Fruit fly (Drosophila melanogaster) whole organism, embryonic: ENCODE measurements around the gene Eig71Eg.

Source experiments
- Adf1 ChIP-seq: fragments of 200-800 bp; sonication (Bioruptor generic); IDR thresholded peaks from 2 replicates; pipeline ENCODE4 v1.3.6; 2022; ENCODE audit warnings: missing biosample characterization, missing genetic modification characterization
- Bteb2 ChIP-seq: fragments of 200-800 bp; sonication (Bioruptor generic); optimal IDR thresholded peaks from 2 replicates; lab custom pipeline; 2016; ENCODE audit warnings: missing biosample characterization, missing genetic modification characterization
- CG1024 ChIP-seq: fragments of 200-800 bp; sonication (Bioruptor generic); IDR thresholded peaks from 2 replicates; pipeline ENCODE4 v1.3.6; 2022; ENCODE audit warnings: missing biosample characterization, missing genetic modification characterization
- CG10267 ChIP-seq: fragments of 200-800 bp; sonication (Bioruptor generic); optimal IDR thresholded peaks from 2 replicates; lab custom pipeline; 2018; ENCODE audit warnings: missing biosample characterization, mild to moderate bottlenecking, missing genetic modification characterization, moderate library complexity
- CG10462 ChIP-seq: fragments of 200-800 bp; sonication (Bioruptor generic); optimal IDR thresholded peaks from 2 replicates; lab custom pipeline; 2016; ENCODE audit warnings: missing biosample characterization, missing genetic modification characterization
- CG10959 ChIP-seq: fragments of 200-800 bp; sonication (Bioruptor generic); IDR thresholded peaks from 2 replicates; pipeline ENCODE4 v1.3.6; 2022; ENCODE audit warnings: missing biosample characterization, missing genetic modification characterization
- CG12071 ChIP-seq: fragments of 200-800 bp; sonication (Bioruptor generic); optimal IDR thresholded peaks from 3 replicates; lab custom pipeline; 2018; ENCODE audit warnings: missing biosample characterization, mild to moderate bottlenecking, missing genetic modification characterization
- CG12744 ChIP-seq: fragments of 200-800 bp; sonication (Bioruptor generic); optimal IDR thresholded peaks from 2 replicates; lab custom pipeline; 2016; ENCODE audit warnings: missing biosample characterization, missing genetic modification characterization
- CG15479 ChIP-seq: fragments of 200-800 bp; sonication (Bioruptor generic); optimal IDR thresholded peaks from 3 replicates; lab custom pipeline; 2019; ENCODE audit warnings: missing biosample characterization, mild to moderate bottlenecking, missing genetic modification characterization, moderate library complexity
- CG17385 ChIP-seq: fragments of 200-800 bp; sonication (Bioruptor generic); optimal IDR thresholded peaks from 3 replicates; lab custom pipeline; 2018; ENCODE audit warnings: missing biosample characterization, mild to moderate bottlenecking, missing genetic modification characterization
- CG17912 ChIP-seq: fragments of 200-800 bp; sonication (Bioruptor generic); optimal IDR thresholded peaks from 2 replicates; lab custom pipeline; 2018; ENCODE audit warnings: missing biosample characterization, mild to moderate bottlenecking, missing genetic modification characterization
- CG1832 ChIP-seq: fragments of 200-800 bp; sonication (Bioruptor generic); optimal IDR thresholded peaks from 2 replicates; lab custom pipeline; 2017; ENCODE audit warnings: missing biosample characterization, mild to moderate bottlenecking, missing genetic modification characterization, inconsistent platforms
- CG2120 ChIP-seq: fragments of 200-800 bp; sonication (Bioruptor generic); optimal IDR thresholded peaks from 3 replicates; lab custom pipeline; 2016; ENCODE audit warnings: missing biosample characterization, missing genetic modification characterization
- CG31388 ChIP-seq: fragments of 200-800 bp; sonication (Bioruptor generic); optimal IDR thresholded peaks from 2 replicates; lab custom pipeline; 2016; ENCODE audit warnings: missing biosample characterization, missing genetic modification characterization
- CG32767 ChIP-seq: fragments of 200-800 bp; sonication (Bioruptor generic); IDR thresholded peaks from 2 replicates; pipeline ENCODE4 v1.3.6; 2022; ENCODE audit warnings: missing biosample characterization, missing genetic modification characterization
- CG3281 ChIP-seq: fragments of 200-800 bp; sonication (Bioruptor generic); optimal IDR thresholded peaks from 3 replicates; lab custom pipeline; 2017; ENCODE audit warnings: missing biosample characterization, mild to moderate bottlenecking, missing genetic modification characterization
- CG43689 ChIP-seq: fragments of 200-800 bp; sonication (Bioruptor generic); IDR thresholded peaks from 2 replicates; pipeline ENCODE4 v1.3.6; 2022; ENCODE audit warnings: missing biosample characterization, missing genetic modification characterization
- CG7839 ChIP-seq: fragments of 200-800 bp; sonication (Bioruptor generic); optimal IDR thresholded peaks from 3 replicates; lab custom pipeline; 2018; ENCODE audit warnings: missing biosample characterization, mild to moderate bottlenecking, missing genetic modification characterization, moderate library complexity
- CG8290 ChIP-seq, 3 experiments: fragments of 200-800 bp; sonication (Bioruptor generic); optimal IDR thresholded peaks; 2 replicates each; lab custom pipeline; 2016 to 2019; ENCODE audit warnings: missing biosample characterization in 3 of 3, missing genetic modification characterization in 3 of 3, mild to moderate bottlenecking in 2 of 3, moderate library complexity in 1 of 3
- CG9609 ChIP-seq: fragments of 200-800 bp; sonication (Bioruptor generic); optimal IDR thresholded peaks from 3 replicates; lab custom pipeline; 2016; ENCODE audit warnings: missing biosample characterization, missing genetic modification characterization
- D ChIP-seq, 2 experiments: fragments of 200-800 bp in 1 of 2; fragments of >200 bp in 1 of 2; sonication (Bioruptor generic) in 1 of 2; optimal IDR thresholded peaks; 2 replicates in 1 of 2; 3 replicates in 1 of 2; lab custom pipeline; 2017; ENCODE audit warnings: mild to moderate bottlenecking in 1 of 2, missing biosample characterization in 1 of 2, missing genetic modification characterization in 1 of 2, missing genetic modification reagents in 1 of 2
- Dad ChIP-seq: fragments of 200-800 bp; sonication (Bioruptor generic); optimal IDR thresholded peaks from 3 replicates; lab custom pipeline; 2016; ENCODE audit warnings: missing biosample characterization, missing genetic modification characterization
- Dip3 ChIP-seq: fragments of 200-800 bp; sonication (Bioruptor generic); optimal IDR thresholded peaks from 3 replicates; lab custom pipeline; 2016; ENCODE audit warnings: missing biosample characterization, missing genetic modification characterization
- Ets97D ChIP-seq: fragments of 200-800 bp; sonication (Bioruptor generic); optimal IDR thresholded peaks from 3 replicates; lab custom pipeline; 2016; ENCODE audit warnings: missing biosample characterization, missing genetic modification characterization
- HHEX ChIP-seq: fragments of 200-800 bp; sonication (Bioruptor generic); optimal IDR thresholded peaks from 3 replicates; lab custom pipeline; 2017; ENCODE audit warnings: missing biosample characterization, mild to moderate bottlenecking, missing genetic modification characterization, missing genetic modification reagents
- HLH4C ChIP-seq: fragments of 200-800 bp; sonication (Bioruptor generic); IDR thresholded peaks from 3 replicates; pipeline ENCODE4 v1.3.6; 2022; ENCODE audit warnings: missing biosample characterization, missing genetic modification characterization; ENCODE audit not compliant: partially characterized antibody
- Hr39 ChIP-seq: fragments of >200 bp; optimal IDR thresholded peaks from 2 replicates; lab custom pipeline; 2017
- Hsf ChIP-seq: fragments of 200-800 bp; sonication (Bioruptor generic); optimal IDR thresholded peaks from 3 replicates; lab custom pipeline; 2016; ENCODE audit warnings: missing biosample characterization, missing genetic modification characterization
- Med ChIP-seq: fragments of 200-800 bp; sonication (Bioruptor generic); peaks from one replicate; lab custom pipeline; 2016; ENCODE audit warnings: missing biosample characterization, missing genetic modification characterization, mild to moderate bottlenecking, inconsistent platforms, moderate library complexity
- NK7.1 ChIP-seq: fragments of 200-800 bp; sonication (Bioruptor generic); optimal IDR thresholded peaks from 3 replicates; lab custom pipeline; 2016; ENCODE audit warnings: missing biosample characterization, missing genetic modification characterization
- NfI ChIP-seq: fragments of 200-800 bp; sonication (Bioruptor generic); optimal IDR thresholded peaks from 3 replicates; lab custom pipeline; 2018; ENCODE audit warnings: missing biosample characterization, mild to moderate bottlenecking, missing genetic modification characterization, moderate library complexity
- Oli ChIP-seq: fragments of 200-800 bp; sonication (Bioruptor generic); optimal IDR thresholded peaks from 2 replicates; lab custom pipeline; 2018; ENCODE audit warnings: missing biosample characterization, mild to moderate bottlenecking, missing genetic modification characterization, moderate library complexity
- Sin3A ChIP-seq: fragments of >200 bp; optimal IDR thresholded peaks from 2 replicates; lab custom pipeline; 2018
- Tbp ChIP-seq: fragments of >200 bp; optimal IDR thresholded peaks from 2 replicates; lab custom pipeline; 2018; ENCODE audit warnings: missing biosample characterization, missing genetic modification characterization
- Trl ChIP-seq, 3 experiments: fragments of >200 bp in 2 of 3; fragments of 200-800 bp in 1 of 3; sonication (Bioruptor generic) in 1 of 3; optimal IDR thresholded peaks; 2 replicates in 1 of 3; 3 replicates in 2 of 3; lab custom pipeline; 2016 to 2017; ENCODE audit warnings: missing biosample characterization in 1 of 3, missing genetic modification characterization in 1 of 3
- Xrp1 ChIP-seq: fragments of 200-800 bp; sonication (Bioruptor generic); IDR thresholded peaks from 2 replicates; pipeline ENCODE4 v1.3.6; 2022; ENCODE audit warnings: missing biosample characterization, missing genetic modification characterization
- abd-A ChIP-seq: fragments of 200-800 bp; sonication (Bioruptor generic); optimal IDR thresholded peaks from 3 replicates; lab custom pipeline; 2019; ENCODE audit warnings: missing biosample characterization, mild to moderate bottlenecking, missing genetic modification characterization, moderate library complexity
- bab2 ChIP-seq: fragments of 200-800 bp; sonication (Bioruptor generic); optimal IDR thresholded peaks from 2 replicates; lab custom pipeline; 2016; ENCODE audit warnings: missing biosample characterization, missing genetic modification characterization
- en ChIP-seq: fragments of 200-800 bp; sonication (Bioruptor generic); optimal IDR thresholded peaks from 2 replicates; lab custom pipeline; 2016; ENCODE audit warnings: missing biosample characterization, missing genetic modification characterization
- exex ChIP-seq: fragments of 200-800 bp; sonication (Bioruptor generic); optimal IDR thresholded peaks from 4 replicates; lab custom pipeline; 2018; ENCODE audit warnings: missing biosample characterization, mild to moderate bottlenecking, missing genetic modification characterization, moderate library complexity
- gcm2 ChIP-seq: fragments of 200-800 bp; sonication (Bioruptor generic); optimal IDR thresholded peaks from 2 replicates; lab custom pipeline; 2016; ENCODE audit warnings: missing biosample characterization, missing genetic modification characterization
- jing ChIP-seq: fragments of 200-800 bp; sonication (Bioruptor generic); optimal IDR thresholded peaks from 2 replicates; lab custom pipeline; 2018; ENCODE audit warnings: missing biosample characterization, mild to moderate bottlenecking, missing genetic modification characterization
- phol ChIP-seq: fragments of 200-800 bp; sonication (Bioruptor generic); optimal IDR thresholded peaks from 3 replicates; lab custom pipeline; 2018; ENCODE audit warnings: missing biosample characterization, mild to moderate bottlenecking, missing genetic modification characterization, moderate library complexity
- run ChIP-seq: fragments of 200-800 bp; sonication (Bioruptor generic); optimal IDR thresholded peaks from 3 replicates; lab custom pipeline; 2018; ENCODE audit warnings: missing biosample characterization, mild to moderate bottlenecking, missing genetic modification characterization
- stwl ChIP-seq: fragments of 200-800 bp; sonication (Bioruptor generic); optimal IDR thresholded peaks from 3 replicates; lab custom pipeline; 2018; ENCODE audit warnings: missing biosample characterization, mild to moderate bottlenecking, missing genetic modification characterization, moderate library complexity
- sug ChIP-seq: fragments of 200-800 bp; optimal IDR thresholded peaks from 2 replicates; lab custom pipeline; 2019; ENCODE audit warnings: missing biosample characterization, mild to moderate bottlenecking, missing genetic modification characterization, moderate library complexity
- trem ChIP-seq: fragments of 200-800 bp; optimal IDR thresholded peaks from 3 replicates; lab custom pipeline; 2019; ENCODE audit warnings: missing biosample characterization, mild to moderate bottlenecking, missing genetic modification characterization, moderate library complexity
- wek ChIP-seq: fragments of 200-800 bp; sonication (Bioruptor generic); optimal IDR thresholded peaks from 3 replicates; lab custom pipeline; 2018; ENCODE audit warnings: missing biosample characterization, mild to moderate bottlenecking, missing genetic modification characterization, moderate library complexity
- zfh2 ChIP-seq: fragments of 200-800 bp; sonication (Bioruptor generic); optimal IDR thresholded peaks from 2 replicates; lab custom pipeline; 2016; ENCODE audit warnings: missing biosample characterization, missing genetic modification characterization

Eig71Eg gene

DNA sequence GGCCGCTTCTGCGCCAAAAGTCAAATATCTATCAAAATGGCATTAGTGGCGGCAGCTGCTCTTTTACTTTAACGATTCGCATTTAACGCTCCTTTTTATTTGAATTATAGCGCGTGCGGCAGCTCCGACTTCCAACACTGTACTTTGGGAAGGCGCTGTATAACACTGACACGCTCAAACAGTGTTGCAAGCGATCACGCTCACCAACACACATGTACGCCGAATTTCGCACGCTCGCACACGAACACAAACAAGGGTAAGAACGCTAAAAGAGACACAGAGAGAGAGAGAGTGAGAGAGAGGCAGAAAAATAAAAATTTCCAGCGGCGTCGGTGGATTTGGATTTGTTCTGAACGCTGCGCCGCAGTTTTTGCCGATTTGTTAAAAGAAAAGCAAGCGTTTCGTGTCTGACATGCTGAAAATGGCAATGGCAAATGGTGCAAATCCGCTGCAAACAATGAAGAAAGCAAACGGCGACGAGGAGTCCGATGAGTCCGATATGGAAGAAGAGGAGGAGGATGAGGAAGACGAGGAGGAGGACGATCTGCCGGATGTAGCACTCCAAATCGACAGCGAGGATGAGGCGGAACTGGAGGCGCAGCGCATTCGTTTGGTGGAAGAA is 37.7 kb upstream of the Eig71Eg start, which contains the start of gene Phs (continued):
- TF ChIP-seq zfh2 (GFP tag; lab: Kevin White, UChicago) (peak; percentile 94), Dad (peak; percentile 90), CG2120 (GFP tag; lab: Kevin White, UChicago) (peak; percentile 93), Dip3 (GFP tag; lab: Kevin White, UChicago) (peak; percentile 89), CG10462 (GFP tag; lab: Kevin White, UChicago) (peak; percentile 19), Trl (optimal IDR thresholded peaks at IDR 0.05; lab: Kevin White, UChicago) (peak; percentile 90 to 92), Trl (GFP tag; optimal IDR thresholded peaks at IDR 0.05; lab: Kevin White, UChicago) (peak; percentile 92), CG15479 (GFP tag; lab: Kevin White, UChicago) (peak; percentile 20), bab2 (GFP tag; lab: Kevin White, UChicago) (peak; percentile 83), wek (GFP tag; lab: Kevin White, UChicago) (peak; percentile 52), Hsf (GFP tag; lab: Kevin White, UChicago) (peak; percentile 83), Hr39 (peak; percentile 72), abd-A (tag; lab: Kevin White, UChicago) (no peak), HLH4C (GFP tag; lab: Robert Waterston, UW) (0 out of 3 replicates have a peak, but pooled peaks have one; percentile 49), CG10267 (peak; percentile 100), phol (tag; lab: Kevin White, UChicago) (peak; percentile 57), Oli (tag; lab: Kevin White, UChicago) (peak; percentile 9), HHEX (GFP tag; lab: Kevin White, UChicago) (peak; percentile 76), Tbp (no peak), NfI (GFP tag; lab: Kevin White, UChicago) (peak; percentile 88), CG8290 (GFP tag; optimal IDR thresholded peaks at IDR 0.05; lab: Kevin White, UChicago) (peak; percentile 77), CG8290 (tag; optimal IDR thresholded peaks at IDR 0.05; lab: Kevin White, UChicago) (peak; percentile 68 to 94), CG9609 (GFP tag; lab: Kevin White, UChicago) (peak; percentile 91), stwl (peak; percentile 99), NK7.1 (GFP tag; lab: Kevin White, UChicago) (peak; percentile 80), CG17912 (GFP tag; lab: Kevin White, UChicago) (peak; percentile 81), gcm2 (GFP tag; lab: Kevin White, UChicago) (peak; percentile 43), Xrp1 (GFP tag; lab: Robert Waterston, UW) (peak; percentile 87), CG3281 (GFP tag; lab: Kevin White, UChicago) (peak; percentile 56), CG1832 (GFP tag; lab: Kevin White, UChicago) (no peak), trem (peak; percentile 66), CG31388 (GFP tag; lab: Kevin White, UChicago) (peak; percentile 44), sug (tag; lab: Kevin White, UChicago) (peak; percentile 59), D (optimal IDR thresholded peaks at IDR 0.05; lab: Kevin White, UChicago) (peak; percentile 28), D (GFP tag; optimal IDR thresholded peaks at IDR 0.05; lab: Kevin White, UChicago) (peak; percentile 67), Adf1 (GFP tag; lab: Robert Waterston, UW) (peak; percentile 35; the same call in 1 of the 2 replicates), Med (peak; percentile 99), CG43689 (GFP tag; lab: Robert Waterston, UW) (no peak), run (tag; lab: Kevin White, UChicago) (no peak), Sin3A (lab: Kevin White, UChicago) (peak; percentile 54), Ets97D (GFP tag; lab: Kevin White, UChicago) (peak; percentile 89), CG12744 (GFP tag; lab: Kevin White, UChicago) (peak; percentile 87), exex (tag; lab: Kevin White, UChicago) (no peak), Bteb2 (peak; percentile 71), jing (peak; percentile 48), CG10959 (peak; percentile 55; the same call in 1 of the 2 replicates), CG17385 (GFP tag; lab: Kevin White, UChicago) (peak; percentile 55), en (GFP tag; lab: Kevin White, UChicago) (peak; percentile 65), CG1024 (peak; percentile 70), CG7839 (peak; percentile 63), CG32767 (GFP tag; lab: Robert Waterston, UW) (no peak), CG12071 (GFP tag; lab: Kevin White, UChicago) (peak; percentile 74)
